Fruit fly (Drosophila melanogaster): ENCODE results near the gene Ptth.

Ptth gene

dm6 chr2L:585268-585667, 8.6 kb upstream of the Ptth start:
- TF ChIP-seq gl (tag; optimal IDR thresholded peaks at IDR 0.05) (no peak), fd96Ca (GFP tag; IDR thresholded peaks at IDR 0.05) (no peak), CG8301 (tag; optimal IDR thresholded peaks at IDR 0.05) (no peak), Snoo (tag; optimal IDR thresholded peaks at IDR 0.05) (no peak), EcR (GFP tag; optimal IDR thresholded peaks at IDR 0.05) (no peak), CG34367 (tag; optimal IDR thresholded peaks at IDR 0.05) (no peak), rn (GFP tag; IDR thresholded peaks at IDR 0.05) (no peak)

- TF ChIP-seq D1 (tag; optimal IDR thresholded peaks at IDR 0.05) (no peak), CG32121 (GFP tag; IDR thresholded peaks at IDR 0.05) (no peak), CG17806 (tag; optimal IDR thresholded peaks at IDR 0.05) (no peak), Ets98B (GFP tag; IDR thresholded peaks at IDR 0.05) (no peak), Snoo (tag; optimal IDR thresholded peaks at IDR 0.05) (no peak), CG12605 (GFP tag; IDR thresholded peaks at IDR 0.05) (no peak), CG34367 (tag; optimal IDR thresholded peaks at IDR 0.05) (no peak), CG8159 (tag; optimal IDR thresholded peaks at IDR 0.05) (no peak), CG15710 (tag; optimal IDR thresholded peaks at IDR 0.05) (no peak), CG13204 (GFP tag; optimal IDR thresholded peaks at IDR 0.05) (no peak), CG10348 (GFP tag; IDR thresholded peaks at IDR 0.05) (no peak), gl (tag; optimal IDR thresholded peaks at IDR 0.05) (no peak), Pif1A (GFP tag; optimal IDR thresholded peaks at IDR 0.05) (no peak), Pif1B (GFP tag; optimal IDR thresholded peaks at IDR 0.05) (no peak), rn (GFP tag; IDR thresholded peaks at IDR 0.05) (no peak), CG8301 (tag; optimal IDR thresholded peaks at IDR 0.05) (no peak), CG4496 (GFP tag; IDR thresholded peaks at IDR 0.05) (no peak), CG14655 (GFP tag; optimal IDR thresholded peaks at IDR 0.05) (no peak), fd96Ca (GFP tag; IDR thresholded peaks at IDR 0.05) (no peak)
Measured at dm6 chr2L:577186-577585, 490 bp upstream of the Ptth start, which contains the start of gene Pph13. Gene Pph13, plus strand, starts transcription at chr2L:577486.

- TF ChIP-seq CG10348 (GFP tag; IDR thresholded peaks at IDR 0.05) (no peak), Ets98B (GFP tag; IDR thresholded peaks at IDR 0.05) (peak; percentile 54), CG12605 (GFP tag; IDR thresholded peaks at IDR 0.05) (peak; percentile 66), EcR (GFP tag; optimal IDR thresholded peaks at IDR 0.05) (no peak), CG15710 (tag; optimal IDR thresholded peaks at IDR 0.05) (peak; percentile 74), CG4496 (GFP tag; IDR thresholded peaks at IDR 0.05) (peak; percentile 76; the same call in 2 of the 3 replicates), D1 (tag; optimal IDR thresholded peaks at IDR 0.05) (no peak), gl (tag; optimal IDR thresholded peaks at IDR 0.05) (peak; percentile 8), CG13204 (GFP tag; optimal IDR thresholded peaks at IDR 0.05) (no peak), CG9948 (tag; optimal IDR thresholded peaks at IDR 0.05) (peak; percentile 57), CG14655 (GFP tag; optimal IDR thresholded peaks at IDR 0.05) (no peak), CG8301 (tag; optimal IDR thresholded peaks at IDR 0.05) (no peak), CG34367 (tag; optimal IDR thresholded peaks at IDR 0.05) (peak; percentile 39), CG8159 (tag; optimal IDR thresholded peaks at IDR 0.05) (peak; percentile 73), CG17806 (tag; optimal IDR thresholded peaks at IDR 0.05) (peak; percentile 51), fd96Ca (GFP tag; IDR thresholded peaks at IDR 0.05) (peak; percentile 72), CG32121 (GFP tag; IDR thresholded peaks at IDR 0.05) (peak; percentile 65), Pif1B (GFP tag; optimal IDR thresholded peaks at IDR 0.05) (no peak), rn (GFP tag; IDR thresholded peaks at IDR 0.05) (peak; percentile 37), Pif1A (GFP tag; optimal IDR thresholded peaks at IDR 0.05) (no peak), Snoo (tag; optimal IDR thresholded peaks at IDR 0.05) (peak; percentile 79)
Measured at dm6 chr2L:574226-574625, 2.5 kb downstream of the Ptth start, which contains the start of the genes Ipk2 and cold. Gene Ipk2, minus strand, starts transcription at chr2L:574264. Gene cold, plus strand, starts transcription at chr2L:574291.

- TF ChIP-seq CG17806 (tag; optimal IDR thresholded peaks at IDR 0.05) (peak; percentile 7), fd96Ca (GFP tag; IDR thresholded peaks at IDR 0.05) (no peak), CG15710 (tag; optimal IDR thresholded peaks at IDR 0.05) (peak; percentile 34)
Measured at dm6 chr2L:568030-568429, 8.7 kb downstream of the Ptth start, which contains the start of the genes Nle and Sf3b1. Gene Nle, minus strand, starts transcription at chr2L:568121. Gene Sf3b1, plus strand, starts transcription at chr2L:568340.

- TF ChIP-seq CG14655 (GFP tag; optimal IDR thresholded peaks at IDR 0.05) (no peak), CG4496 (GFP tag; IDR thresholded peaks at IDR 0.05) (peak; percentile 32; the same call in 1 of the 3 replicates), CG32121 (GFP tag; IDR thresholded peaks at IDR 0.05) (no peak), fd96Ca (GFP tag; IDR thresholded peaks at IDR 0.05) (0 out of 3 replicates have a peak, but pooled peaks have one; percentile 22), CG12605 (GFP tag; IDR thresholded peaks at IDR 0.05) (no peak), D1 (tag; optimal IDR thresholded peaks at IDR 0.05) (no peak), CG8301 (tag; optimal IDR thresholded peaks at IDR 0.05) (no peak), CG17806 (tag; optimal IDR thresholded peaks at IDR 0.05) (no peak), EcR (GFP tag; optimal IDR thresholded peaks at IDR 0.05) (no peak), CG8159 (tag; optimal IDR thresholded peaks at IDR 0.05) (no peak), Pif1B (GFP tag; optimal IDR thresholded peaks at IDR 0.05) (no peak), CG34367 (tag; optimal IDR thresholded peaks at IDR 0.05) (no peak), Pif1A (GFP tag; optimal IDR thresholded peaks at IDR 0.05) (no peak), gl (tag; optimal IDR thresholded peaks at IDR 0.05) (no peak)
Measured at dm6 chr2L:563769-564550, 12.7 kb downstream of the Ptth start, which contains the start of the genes uncNacbeta and CG2794. Gene uncNacbeta, minus strand, starts transcription at chr2L:563819. Gene CG2794, plus strand, starts transcription at chr2L:564163.

- peak; percentile 75 for TF ChIP-seq EcR (GFP tag; optimal IDR thresholded peaks at IDR 0.05)
- TF ChIP-seq CG32121 (GFP tag; IDR thresholded peaks at IDR 0.05): peak; percentile 51
- peak; percentile 31; the same call in 1 of the 3 replicates for TF ChIP-seq CG4496 (GFP tag; IDR thresholded peaks at IDR 0.05)
- TF ChIP-seq fd96Ca (GFP tag; IDR thresholded peaks at IDR 0.05): peak; percentile 67; the same call in 2 of the 3 replicates
- TF ChIP-seq Ets98B (GFP tag; IDR thresholded peaks at IDR 0.05): peak; percentile 32
- no peak for TF ChIP-seq CG13204 (GFP tag; optimal IDR thresholded peaks at IDR 0.05)
- TF ChIP-seq Pif1B (GFP tag; optimal IDR thresholded peaks at IDR 0.05): no peak
Measured at dm6 chr2L:563314-563713, 13.4 kb downstream of the Ptth start.

Data from whole organism, pupa.